Worm (Caenorhabditis elegans): ENCODE data around the gene emb-27.

The emb-27 gene

ce11 chrII:8185016-8185493, 23.1 kb upstream of the emb-27 start, which contains the start of the genes mig-5 and cct-1 (continued):
- TF ChIP-seq dpff-1 (tag; optimal IDR thresholded peaks at IDR 0.05) = no peak
- TF ChIP-seq ceh-58 (GFP tag; IDR thresholded peaks at IDR 0.05) = no peak
- TF ChIP-seq ztf-26 (tag; optimal IDR thresholded peaks at IDR 0.05) = peak; percentile 74
- peak; percentile 91 for TF ChIP-seq rcor-1 (GFP tag; IDR thresholded peaks at IDR 0.05)
- TF ChIP-seq C17E4.6 (GFP tag; IDR thresholded peaks at IDR 0.05) = peak; percentile 81
- TF ChIP-seq nhr-120 (GFP tag; IDR thresholded peaks at IDR 0.05) = no peak
- no peak for TF ChIP-seq F55B11.4 (tag; optimal IDR thresholded peaks at IDR 0.05; ENCODE audit: borderline replicate concordance, insufficient read depth)
- TF ChIP-seq F37B4.10 (GFP tag; IDR thresholded peaks at IDR 0.05) = no peak
- peak; percentile 84 for TF ChIP-seq repo-1 (tag; optimal IDR thresholded peaks at IDR 0.05)
- no peak for TF ChIP-seq bed-1 (GFP tag; IDR thresholded peaks at IDR 0.05)
- peak; percentile 87 for TF ChIP-seq somi-1 (GFP tag; optimal IDR thresholded peaks at IDR 0.05)
- TF ChIP-seq die-1 (tag; optimal IDR thresholded peaks at IDR 0.05) = peak; percentile 30
- peak; percentile 86 for TF ChIP-seq pha-4 (tag; optimal IDR thresholded peaks at IDR 0.05)
- peak; percentile 70 for TF ChIP-seq F49E8.2 (tag; optimal IDR thresholded peaks at IDR 0.05; ENCODE audit: insufficient read depth)
- TF ChIP-seq egrh-3 (GFP tag; IDR thresholded peaks at IDR 0.05) = no peak
- TF ChIP-seq B0336.3 (GFP tag; IDR thresholded peaks at IDR 0.05) = peak; percentile 79
- TF ChIP-seq nfya-1 (tag; optimal IDR thresholded peaks at IDR 0.05; ENCODE audit: borderline replicate concordance, insufficient read depth) = no peak
- peak in 2 of 3 experiments; percentile 77 to 92 for TF ChIP-seq lin-35 (GFP tag; optimal IDR thresholded peaks at IDR 0.05)
- peak; percentile 77 for TF ChIP-seq ztf-18 (tag; optimal IDR thresholded peaks at IDR 0.05)
- TF ChIP-seq ceh-40 (GFP tag; IDR thresholded peaks at IDR 0.05) = no peak
- TF ChIP-seq C06A6.2 (GFP tag; conservative IDR thresholded peaks at IDR 0.05) = peak; percentile 86
- peak; percentile 90 for TF ChIP-seq lin-54 (GFP tag; optimal IDR thresholded peaks at IDR 0.05)
- TF ChIP-seq egl-18 (GFP tag; IDR thresholded peaks at IDR 0.05) = no peak
- TF ChIP-seq snpc-1.1 (tag; optimal IDR thresholded peaks at IDR 0.05; ENCODE audit: insufficient read depth) = peak; percentile 0
- TF ChIP-seq F10E7.11 (tag; optimal IDR thresholded peaks at IDR 0.05) = no peak
- TF ChIP-seq sptf-2 (GFP tag; optimal IDR thresholded peaks at IDR 0.05) = no peak
- peak; percentile 54; the same call in 1 of the 2 replicates for TF ChIP-seq Y67H2A.10 (GFP tag; conservative IDR thresholded peaks at IDR 0.05)
- TF ChIP-seq ztf-28 (GFP tag; IDR thresholded peaks at IDR 0.05) = 0 out of 2 replicates have a peak, but pooled peaks have one; percentile 18
- peak; percentile 81 for TF ChIP-seq athp-1 (tag; optimal IDR thresholded peaks at IDR 0.05)
- peak; percentile 54 for TF ChIP-seq him-1 (tag; optimal IDR thresholded peaks at IDR 0.05)
- no peak for TF ChIP-seq lin-26 (GFP tag; IDR thresholded peaks at IDR 0.05)
- no peak for TF ChIP-seq zfh-2 (GFP tag; conservative IDR thresholded peaks at IDR 0.05)
- TF ChIP-seq Y56A3A.18 (GFP tag; IDR thresholded peaks at IDR 0.05) = peak; percentile 86; the same call in 1 of the 2 replicates
- peak; percentile 94 for TF ChIP-seq pbrm-1 (GFP tag; IDR thresholded peaks at IDR 0.05)
- TF ChIP-seq lag-1 (GFP tag; IDR thresholded peaks at IDR 0.05) = no peak
- peak; percentile 94 for TF ChIP-seq K11D2.4 (GFP tag; IDR thresholded peaks at IDR 0.05)
- TF ChIP-seq ztf-3 (GFP tag; optimal IDR thresholded peaks at IDR 0.05) = peak; percentile 27
- TF ChIP-seq hrde-1 (tag; optimal IDR thresholded peaks at IDR 0.05; ENCODE audit: borderline replicate concordance) = peak; percentile 17
- no peak for TF ChIP-seq mxl-1 (tag; optimal IDR thresholded peaks at IDR 0.05)
- TF ChIP-seq nhr-179 (tag; optimal IDR thresholded peaks at IDR 0.05) = no peak
- peak; percentile 9 for TF ChIP-seq T07F8.4 (tag; optimal IDR thresholded peaks at IDR 0.05)
- no peak for TF ChIP-seq egl-44 (GFP tag; IDR thresholded peaks at IDR 0.05)
